Fruit fly (Drosophila melanogaster) S2 (cell line): ENCODE data around the gene yellow-h.

Experiments used
- CG8478 ChIP-seq: fragments of >200 bp; optimal IDR thresholded peaks from 2 replicates; lab custom pipeline; 2018
- CTCF ChIP-seq, 2 experiments: fragments of >200 bp; optimal IDR thresholded peaks; 2 replicates each; lab custom pipeline; 2018

DNA sequence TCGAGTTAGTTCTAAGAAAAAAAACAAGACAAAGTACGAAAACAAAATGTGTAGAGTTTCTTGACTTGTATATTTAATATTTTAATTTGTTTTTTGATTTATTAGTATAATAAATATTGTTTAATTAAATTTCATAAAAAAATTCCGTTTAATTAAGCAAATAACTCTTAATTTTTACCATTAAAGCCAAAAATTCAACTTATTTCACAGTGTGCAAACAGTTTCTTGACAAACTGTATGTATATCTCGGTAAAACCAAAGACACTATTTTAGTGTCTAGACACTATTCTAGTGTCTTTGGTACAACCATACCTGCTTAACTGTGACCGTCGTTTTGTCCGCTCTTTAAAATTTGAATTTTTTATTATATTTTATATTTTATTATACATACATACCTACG, 971 bp upstream of the yellow-h start:
- TF ChIP-seq CTCF (optimal IDR thresholded peaks at IDR 0.05; lab: Kevin White, UChicago) (no peak), CG8478 (lab: Kevin White, UChicago) (no peak)
